Fruit fly (Drosophila melanogaster): ENCODE results near the gene CG42331.
A peak's percentile ranks its signal among the peaks of the same experiment; 100 is the strongest.

Gene CG42331

dm6 chr3R:24773422-24773821, 1.4 kb downstream of the CG42331 start:
- TF ChIP-seq CG8632 (GFP tag; optimal IDR thresholded peaks at IDR 0.05) (no peak), Hr38 (GFP tag; optimal IDR thresholded peaks at IDR 0.05) (no peak), ss (GFP tag; optimal IDR thresholded peaks at IDR 0.05) (no peak), achi (GFP tag; optimal IDR thresholded peaks at IDR 0.05) (no peak), acj6 (GFP tag; optimal IDR thresholded peaks at IDR 0.05) (no peak), CG11294 (GFP tag; IDR thresholded peaks at IDR 0.05) (no peak), CG6792 (GFP tag; optimal IDR thresholded peaks at IDR 0.05) (no peak), CG3919 (GFP tag; optimal IDR thresholded peaks at IDR 0.05) (no peak), Blimp-1 (GFP tag; optimal IDR thresholded peaks at IDR 0.05) (no peak), Hr4 (GFP tag; optimal IDR thresholded peaks at IDR 0.05) (no peak), fd59A (GFP tag; optimal IDR thresholded peaks at IDR 0.05) (no peak), Ets96B (tag; optimal IDR thresholded peaks at IDR 0.05) (no peak), CG3032 (tag; optimal IDR thresholded peaks at IDR 0.05) (no peak), CG11902 (GFP tag; optimal IDR thresholded peaks at IDR 0.05) (no peak), CG4318 (GFP tag; optimal IDR thresholded peaks at IDR 0.05) (no peak), svp (GFP tag) (peak; percentile 3), CG8319 (GFP tag; optimal IDR thresholded peaks at IDR 0.05) (no peak), vri (GFP tag; optimal IDR thresholded peaks at IDR 0.05) (no peak), Eip93F (GFP tag; optimal IDR thresholded peaks at IDR 0.05) (no peak), CG10631 (GFP tag; optimal IDR thresholded peaks at IDR 0.05) (no peak), dsx (GFP tag; optimal IDR thresholded peaks at IDR 0.05; ENCODE audit: poor library complexity, severe bottlenecking) (no peak), CG8119 (GFP tag; IDR thresholded peaks at IDR 0.05) (peak; percentile 63; the same call in 2 of the 3 replicates), dac (GFP tag; optimal IDR thresholded peaks at IDR 0.05) (no peak), CG15336 (GFP tag; IDR thresholded peaks at IDR 0.05) (peak; percentile 11; the same call in 1 of the 2 replicates), CG32006 (GFP tag; optimal IDR thresholded peaks at IDR 0.05) (peak; percentile 54), CG6808 (GFP tag; optimal IDR thresholded peaks at IDR 0.05) (no peak), Gug (GFP tag; IDR thresholded peaks at IDR 0.05) (no peak), Sox15 (GFP tag; optimal IDR thresholded peaks at IDR 0.05) (no peak), net (GFP tag; optimal IDR thresholded peaks at IDR 0.05) (peak; percentile 41), CG6276 (GFP tag; optimal IDR thresholded peaks at IDR 0.05) (peak; percentile 36), salr (GFP tag; optimal IDR thresholded peaks at IDR 0.05) (no peak), lz (GFP tag; optimal IDR thresholded peaks at IDR 0.05) (no peak), esn (GFP tag; optimal IDR thresholded peaks at IDR 0.05) (no peak), CG1621 (tag; optimal IDR thresholded peaks at IDR 0.05) (no peak), spab (GFP tag; optimal IDR thresholded peaks at IDR 0.05) (no peak), cyc (GFP tag; optimal IDR thresholded peaks at IDR 0.05) (no peak), Eip78C (GFP tag) (peak; percentile 69), eg (GFP tag; IDR thresholded peaks at IDR 0.05) (peak; percentile 64), CG9139 (GFP tag; optimal IDR thresholded peaks at IDR 0.05) (no peak), topi (GFP tag; optimal IDR thresholded peaks at IDR 0.05) (no peak), Hr39 (GFP tag; optimal IDR thresholded peaks at IDR 0.05) (no peak)

dm6 chr3R:24777101-24777500, 5.1 kb downstream of the CG42331 start:
- TF ChIP-seq Lpt (GFP tag; optimal IDR thresholded peaks at IDR 0.05) (peak; percentile 12), Hr39 (GFP tag; optimal IDR thresholded peaks at IDR 0.05) (no peak), Hr4 (GFP tag; optimal IDR thresholded peaks at IDR 0.05) (peak; percentile 89), Sox14 (GFP tag; optimal IDR thresholded peaks at IDR 0.05) (no peak), CG16779 (tag; optimal IDR thresholded peaks at IDR 0.05) (no peak), fkh (GFP tag; optimal IDR thresholded peaks at IDR 0.05) (no peak), CG4318 (GFP tag; optimal IDR thresholded peaks at IDR 0.05) (peak; percentile 70), pdm3 (GFP tag; optimal IDR thresholded peaks at IDR 0.05) (peak; percentile 5), net (GFP tag; optimal IDR thresholded peaks at IDR 0.05) (peak; percentile 3), CG32006 (GFP tag; optimal IDR thresholded peaks at IDR 0.05) (peak; percentile 84), CG8632 (GFP tag; optimal IDR thresholded peaks at IDR 0.05) (no peak), esn (GFP tag; optimal IDR thresholded peaks at IDR 0.05) (no peak), cyc (GFP tag; optimal IDR thresholded peaks at IDR 0.05) (no peak), CG8119 (GFP tag; IDR thresholded peaks at IDR 0.05) (peak; percentile 77), CG15336 (GFP tag; IDR thresholded peaks at IDR 0.05) (peak; percentile 59; the same call in 1 of the 2 replicates), eg (GFP tag; IDR thresholded peaks at IDR 0.05) (no peak), Ets21C (GFP tag; optimal IDR thresholded peaks at IDR 0.05) (no peak), CG9139 (GFP tag; optimal IDR thresholded peaks at IDR 0.05) (no peak), Gug (GFP tag; IDR thresholded peaks at IDR 0.05) (no peak), CG11762 (GFP tag; optimal IDR thresholded peaks at IDR 0.05; ENCODE audit: insufficient read depth) (no peak), CG7368 (GFP tag; optimal IDR thresholded peaks at IDR 0.05) (no peak), svp (GFP tag) (peak; percentile 32), CG3919 (GFP tag; optimal IDR thresholded peaks at IDR 0.05) (no peak), OdsH (GFP tag; optimal IDR thresholded peaks at IDR 0.05) (peak; percentile 20), Eip78C (GFP tag) (peak; percentile 80), Smox (GFP tag; optimal IDR thresholded peaks at IDR 0.05) (no peak)
